Worm (Caenorhabditis elegans) whole organism, early embryonic: Measurements from ENCODE around the gene rnf-121.

Experiments
- ama-1 ChIP-seq: fragments of 150-350 bp; optimal IDR thresholded peaks from 2 replicates; lab custom pipeline; 2014
- ets-7 ChIP-seq: sonication (generic microtip); optimal IDR thresholded peaks from 2 replicates; lab custom pipeline; 2016; ENCODE audit warnings: missing genotype, missing genetic modification characterization, missing compliant biosample characterization
- flt-1 ChIP-seq: fragments of 200-800 bp; sonication (Bioruptor generic); IDR thresholded peaks from 2 replicates; pipeline ENCODE4 v1.3.6; 2022; ENCODE audit warnings: missing genetic modification characterization, missing compliant biosample characterization
- hmbx-1 ChIP-seq: sonication (generic microtip); optimal IDR thresholded peaks from 2 replicates; lab custom pipeline; 2016; ENCODE audit warnings: mild to moderate bottlenecking, missing genetic modification characterization, missing compliant biosample characterization
- hmg-4 ChIP-seq: fragments of 200-800 bp; sonication (Bioruptor generic); optimal IDR thresholded peaks from 2 replicates; lab custom pipeline; 2018; ENCODE audit warnings: mild to moderate bottlenecking, missing genetic modification characterization, missing compliant biosample characterization
- sea-1 ChIP-seq: fragments of 200-800 bp; sonication (Bioruptor generic); conservative IDR thresholded peaks from 2 replicates; pipeline ENCODE4 v1.3.6; 2022; ENCODE audit warnings: missing genetic modification characterization, missing compliant biosample characterization
- tbx-11 ChIP-seq: fragments of 200-800 bp; sonication (Bioruptor generic); IDR thresholded peaks from 2 replicates; pipeline ENCODE4 v1.3.6; 2022; ENCODE audit warnings: missing genetic modification characterization, missing compliant biosample characterization
- tra-4 ChIP-seq: sonication (generic microtip); optimal IDR thresholded peaks from 2 replicates; lab custom pipeline; 2017; ENCODE audit warnings: missing genetic modification characterization, missing compliant biosample characterization

ce11 chrIII:4196301-4196987 lies 25.7 kb upstream of the rnf-121 start:
- no peak for TF ChIP-seq ama-1 (lab: Kevin White, UChicago)
- TF ChIP-seq hmg-4: peak; percentile 41
- no peak for TF ChIP-seq tra-4 (tag; lab: Kevin White, UChicago)
- no peak for TF ChIP-seq ets-7 (tag; lab: Kevin White, UChicago)
- no peak for TF ChIP-seq flt-1 (GFP tag; lab: Robert Waterston, UW)
- TF ChIP-seq hmbx-1 (tag; lab: Kevin White, UChicago): no peak
- no peak for TF ChIP-seq sea-1 (GFP tag; lab: Robert Waterston, UW)
- TF ChIP-seq tbx-11: no peak
